Worm (Caenorhabditis elegans) whole organism, L1 larva: Measurements from ENCODE around the gene bra-1.
A peak's percentile ranks its signal among the peaks of the same experiment; 100 is the strongest.

Source experiments
- C04F5.9 ChIP-seq: sonication (generic microtip); optimal IDR thresholded peaks from 2 replicates; lab custom pipeline; 2016; ENCODE audit warnings: missing genetic modification characterization, missing compliant biosample characterization
- C16A3.4 ChIP-seq: fragments of 150-350 bp; optimal IDR thresholded peaks from 2 replicates; lab custom pipeline; 2014; ENCODE audit warnings: missing biosample characterization, missing genetic modification characterization
- aha-1 ChIP-seq: fragments of 150-350 bp; optimal IDR thresholded peaks from 2 replicates; lab custom pipeline; 2014; ENCODE audit warnings: missing biosample characterization, missing genetic modification characterization
- alr-1 ChIP-seq: fragments of 200-800 bp; sonication (Bioruptor generic); optimal IDR thresholded peaks from 2 replicates; lab custom pipeline; 2018; ENCODE audit warnings: borderline replicate concordance, mild to moderate bottlenecking, missing genetic modification characterization, missing compliant biosample characterization
- aly-2 ChIP-seq: fragments of 150-350 bp; optimal IDR thresholded peaks from 2 replicates; lab custom pipeline; 2014; ENCODE audit warnings: missing biosample characterization, missing genetic modification characterization
- blmp-1 ChIP-seq: fragments of 150-350 bp; optimal IDR thresholded peaks from 2 replicates; lab custom pipeline; 2014; ENCODE audit warnings: missing biosample characterization, missing genetic modification characterization
- ceh-82 ChIP-seq, 3 experiments: fragments of 150-350 bp in 1 of 3; sonication (generic microtip) in 2 of 3; optimal IDR thresholded peaks; 2 replicates each; lab custom pipeline; 2014 to 2017; ENCODE audit warnings: missing biosample characterization in 3 of 3, missing genetic modification characterization in 3 of 3
- ceh-88 ChIP-seq: fragments of 200-800 bp; sonication (Bioruptor generic); IDR thresholded peaks from 2 replicates; pipeline ENCODE4 v1.3.6; 2022; ENCODE audit warnings: missing genetic modification characterization, missing compliant biosample characterization
- efl-1 ChIP-seq, 4 experiments: fragments of 150-350 bp; optimal IDR thresholded peaks in 3 of 4; peaks in 1 of 4; 1 replicate in 1 of 4; 2 replicates in 3 of 4; lab custom pipeline; 2014; ENCODE audit warnings: missing biosample characterization in 2 of 4, missing genetic modification characterization in 2 of 4, missing genetic modification reagents in 2 of 4
- egl-13 ChIP-seq: sonication (generic microtip); optimal IDR thresholded peaks from 2 replicates; lab custom pipeline; 2016; ENCODE audit warnings: missing genotype, missing genetic modification reagents, missing genetic modification characterization, missing compliant biosample characterization
- elt-3 ChIP-seq, 6 experiments: fragments of 150-350 bp in 1 of 6; sonication (generic microtip); optimal IDR thresholded peaks; 2 replicates each; lab custom pipeline; 2017 to 2018; ENCODE audit warnings: missing biosample characterization in 6 of 6, missing genetic modification characterization in 6 of 6, inconsistent platforms in 1 of 6
- ets-5 ChIP-seq: fragments of 200-800 bp; sonication (Bioruptor generic); IDR thresholded peaks from 2 replicates; pipeline ENCODE4 v1.3.6; 2022; ENCODE audit warnings: missing genetic modification characterization, missing compliant biosample characterization
- fkh-10 ChIP-seq: sonication (generic microtip); optimal IDR thresholded peaks from 2 replicates; lab custom pipeline; 2017; ENCODE audit warnings: missing biosample characterization, missing genetic modification reagents, missing genetic modification characterization
- hpl-2 ChIP-seq: fragments of 150-350 bp; optimal IDR thresholded peaks from 2 replicates; lab custom pipeline; 2014; ENCODE audit warnings: missing biosample characterization, missing genetic modification reagents, missing genetic modification characterization
- lin-13 ChIP-seq: fragments of 150-350 bp; optimal IDR thresholded peaks from 2 replicates; lab custom pipeline; 2014; ENCODE audit warnings: missing biosample characterization, missing genetic modification reagents, missing genetic modification characterization
- lin-14 ChIP-seq: fragments of 200-800 bp; sonication (Bioruptor generic); optimal IDR thresholded peaks from 2 replicates; lab custom pipeline; 2018; ENCODE audit warnings: mild to moderate bottlenecking, missing genetic modification characterization, moderate library complexity, missing compliant biosample characterization
- lin-15B ChIP-seq: fragments of 150-350 bp; sonication (generic microtip); optimal IDR thresholded peaks from 3 replicates; lab custom pipeline; 2014; ENCODE audit warnings: missing biosample characterization, missing genetic modification characterization
- lin-35 ChIP-seq, 2 experiments: fragments of 150-350 bp; optimal IDR thresholded peaks; 2 replicates each; lab custom pipeline; 2014; ENCODE audit warnings: missing biosample characterization in 2 of 2, missing genetic modification characterization in 2 of 2, missing genetic modification reagents in 2 of 2
- lir-3 ChIP-seq: sonication (generic microtip); optimal IDR thresholded peaks from 2 replicates; lab custom pipeline; 2016; ENCODE audit warnings: mild to moderate bottlenecking, missing genetic modification characterization, moderate library complexity, missing compliant biosample characterization; ENCODE audit not compliant: poor library complexity
- lsy-2 ChIP-seq, 2 experiments: fragments of 150-350 bp; optimal IDR thresholded peaks; 2 replicates each; lab custom pipeline; 2014; ENCODE audit warnings: missing biosample characterization in 2 of 2, missing genetic modification characterization in 2 of 2
- mab-9 ChIP-seq: fragments of 200-800 bp; sonication (Bioruptor generic); IDR thresholded peaks from 2 replicates; pipeline ENCODE4 v1.3.6; 2022; ENCODE audit warnings: missing genetic modification reagents, missing genetic modification characterization, missing compliant biosample characterization
- mdl-1 ChIP-seq, 2 experiments: fragments of 150-350 bp; optimal IDR thresholded peaks; 2 replicates each; lab custom pipeline; 2014 to 2017; ENCODE audit warnings: missing biosample characterization in 2 of 2, missing genetic modification characterization in 2 of 2, inconsistent platforms in 1 of 2
- mep-1 ChIP-seq: fragments of 150-350 bp; optimal IDR thresholded peaks from 2 replicates; lab custom pipeline; 2014; ENCODE audit warnings: missing biosample characterization, missing genetic modification characterization
- nhr-19 ChIP-seq: fragments of 200-800 bp; sonication (Bioruptor generic); conservative IDR thresholded peaks from 2 replicates; pipeline ENCODE4 v1.3.6; 2022; ENCODE audit warnings: missing genetic modification characterization, missing compliant biosample characterization
- nhr-20 ChIP-seq: sonication (generic microtip); optimal IDR thresholded peaks from 2 replicates; lab custom pipeline; 2016; ENCODE audit warnings: mild to moderate bottlenecking, missing genetic modification characterization, missing compliant biosample characterization
- nhr-237 ChIP-seq: fragments of 150-350 bp; optimal IDR thresholded peaks from 2 replicates; lab custom pipeline; 2014; ENCODE audit warnings: missing biosample characterization, missing genetic modification characterization
- nhr-71 ChIP-seq: sonication (generic microtip); optimal IDR thresholded peaks from 2 replicates; lab custom pipeline; 2016; ENCODE audit warnings: mild to moderate bottlenecking, missing genetic modification characterization, moderate library complexity, missing compliant biosample characterization
- nhr-76 ChIP-seq: sonication (generic microtip); optimal IDR thresholded peaks from 2 replicates; lab custom pipeline; 2017; ENCODE audit warnings: missing biosample characterization, missing genetic modification characterization
- nhr-84 ChIP-seq: sonication (generic microtip); optimal IDR thresholded peaks from 2 replicates; lab custom pipeline; 2017; ENCODE audit warnings: missing biosample characterization, missing genetic modification characterization
- nhr-85 ChIP-seq: sonication (generic microtip); peaks from one replicate; lab custom pipeline; 2016; ENCODE audit warnings: missing genetic modification characterization, inconsistent platforms, missing compliant biosample characterization
- rnt-1 ChIP-seq: sonication (generic microtip); optimal IDR thresholded peaks from 2 replicates; lab custom pipeline; 2016; ENCODE audit warnings: mild to moderate bottlenecking, missing genetic modification characterization, moderate library complexity, missing compliant biosample characterization
- skn-1 ChIP-seq: fragments of 150-350 bp; optimal IDR thresholded peaks from 2 replicates; lab custom pipeline; 2014; ENCODE audit warnings: missing biosample characterization, missing genetic modification characterization
- snu-23 ChIP-seq: sonication (generic microtip); optimal IDR thresholded peaks from 2 replicates; lab custom pipeline; 2016; ENCODE audit warnings: missing genetic modification characterization, missing compliant biosample characterization
- swsn-7 ChIP-seq: sonication (generic microtip); optimal IDR thresholded peaks from 2 replicates; lab custom pipeline; 2016; ENCODE audit warnings: missing genetic modification characterization, missing compliant biosample characterization
- tbx-2 ChIP-seq: sonication (generic microtip); optimal IDR thresholded peaks from 2 replicates; lab custom pipeline; 2016; ENCODE audit warnings: missing genetic modification characterization, missing compliant biosample characterization
- unc-130 ChIP-seq: fragments of 150-350 bp; optimal IDR thresholded peaks from 2 replicates; lab custom pipeline; 2017; ENCODE audit warnings: missing biosample characterization, missing genetic modification characterization, inconsistent platforms
- unc-62 ChIP-seq: fragments of 150-350 bp; optimal IDR thresholded peaks from 2 replicates; lab custom pipeline; 2014; ENCODE audit warnings: missing biosample characterization, missing genetic modification reagents, missing genetic modification characterization
- zip-4 ChIP-seq: fragments of 200-800 bp; sonication (Bioruptor generic); optimal IDR thresholded peaks from 2 replicates; lab custom pipeline; 2018; ENCODE audit warnings: mild to moderate bottlenecking, missing genetic modification characterization, moderate library complexity, missing compliant biosample characterization
- ztf-4 ChIP-seq: fragments of 150-350 bp; optimal IDR thresholded peaks from 2 replicates; lab custom pipeline; 2014; ENCODE audit warnings: missing biosample characterization, missing genetic modification characterization

bra-1 gene

ce11 chrX:13638351-13638958 is 40.2 kb downstream of the bra-1 start:
- TF ChIP-seq nhr-237 (tag; lab: Kevin White, UChicago): no peak
- peak; percentile 38 for TF ChIP-seq unc-130 (tag; lab: Kevin White, UChicago)
- peak; percentile 83 for TF ChIP-seq rnt-1
- peak in 1 of 2 experiments; percentile 3 for TF ChIP-seq mdl-1 (tag; optimal IDR thresholded peaks at IDR 0.05; lab: Kevin White, UChicago)
- peak; percentile 37 for TF ChIP-seq nhr-19 (GFP tag; lab: Robert Waterston, UW)
- peak; percentile 24 for TF ChIP-seq swsn-7 (tag; lab: Kevin White, UChicago)
- peak; percentile 3 for TF ChIP-seq skn-1 (tag; lab: Kevin White, UChicago)
- no peak for TF ChIP-seq ztf-4 (tag; lab: Kevin White, UChicago)
- peak; percentile 42 for TF ChIP-seq snu-23 (GFP tag; lab: Kevin White, UChicago)
- no peak for TF ChIP-seq ceh-88
- peak; percentile 87 for TF ChIP-seq lin-14 (GFP tag; lab: Kevin White, UChicago)
- no peak for TF ChIP-seq efl-1 (optimal IDR thresholded peaks at IDR 0.05; lab: Kevin White, UChicago)
- no peak for TF ChIP-seq efl-1 (GFP tag; optimal IDR thresholded peaks at IDR 0.05 in 1 of 2; lab: Kevin White, UChicago)
- peak; percentile 66 for TF ChIP-seq nhr-71
- no peak for TF ChIP-seq mep-1 (tag; lab: Kevin White, UChicago)
- TF ChIP-seq nhr-20 (tag; lab: Kevin White, UChicago): peak; percentile 21
- TF ChIP-seq lsy-2 (tag; optimal IDR thresholded peaks at IDR 0.05; lab: Kevin White, UChicago): peak in 1 of 2 experiments; percentile 21

ce11 chrX:13639577-13639976 is 41.3 kb downstream of the bra-1 start, which contains the start of gene twk-20:
TSS of gene twk-20 (plus strand) at chrX:13639877.
- no peak for TF ChIP-seq lin-15B (tag; lab: Kevin White, UChicago)
- no peak for TF ChIP-seq lir-3 (tag; lab: Kevin White, UChicago)
- TF ChIP-seq egl-13: no peak
- no peak for TF ChIP-seq tbx-2
- peak; percentile 39 for TF ChIP-seq lin-14 (GFP tag; lab: Kevin White, UChicago)
- TF ChIP-seq mab-9 (GFP tag; lab: Robert Waterston, UW): no peak
- TF ChIP-seq blmp-1 (tag; lab: Kevin White, UChicago): no peak

- peak; percentile 16 for TF ChIP-seq lin-14 (GFP tag; lab: Kevin White, UChicago)
- TF ChIP-seq aly-2 (tag; lab: Kevin White, UChicago): no peak
- no peak for TF ChIP-seq lin-13 (GFP tag; lab: Kevin White, UChicago)
- TF ChIP-seq C04F5.9 (tag; lab: Kevin White, UChicago): no peak
These were observed 46.6 kb downstream of the bra-1 start for ce11 chrX:13644884-13645283.

ce11 chrX:13646798-13647197 is 48.5 kb downstream of the bra-1 start, which contains the start of gene acr-9:
TSS of gene acr-9 (minus strand) at chrX:13646898.
- TF ChIP-seq nhr-84 (tag; lab: Kevin White, UChicago) (no peak), zip-4 (GFP tag; lab: Kevin White, UChicago) (no peak), blmp-1 (tag; lab: Kevin White, UChicago) (no peak), elt-3 (tag; optimal IDR thresholded peaks at IDR 0.05; lab: Kevin White, UChicago) (no peak), hpl-2 (GFP tag; lab: Kevin White, UChicago) (no peak), nhr-85 (tag; lab: Kevin White, UChicago) (no peak), alr-1 (tag; lab: Kevin White, UChicago) (no peak), mdl-1 (tag; optimal IDR thresholded peaks at IDR 0.05; lab: Kevin White, UChicago) (no peak), fkh-10 (GFP tag; lab: Kevin White, UChicago) (no peak), ets-5 (no peak), unc-62 (no peak), lin-35 (GFP tag; optimal IDR thresholded peaks at IDR 0.05; lab: Kevin White, UChicago) (no peak), lin-14 (GFP tag; lab: Kevin White, UChicago) (no peak), ceh-82 (tag; optimal IDR thresholded peaks at IDR 0.05; lab: Kevin White, UChicago) (no peak), nhr-76 (tag; lab: Kevin White, UChicago) (no peak), C16A3.4 (tag; lab: Kevin White, UChicago) (no peak), aha-1 (no peak), nhr-20 (tag; lab: Kevin White, UChicago) (no peak)
- TF ChIP-seq, all 84 proteins: peak for 0
